Fruit fly (Drosophila melanogaster) whole organism, adult: ENCODE measurements around the gene ChLD3.

Source experiments
- CG11617 ChIP-seq: fragments of 200-800 bp; sonication (Bioruptor generic); optimal IDR thresholded peaks from 2 replicates; lab custom pipeline; 2017; ENCODE audit warnings: mild to moderate bottlenecking, missing biosample characterization, missing genetic modification reagents, missing genetic modification characterization
- CG33017 ChIP-seq: fragments of 200-800 bp; sonication (Bioruptor generic); optimal IDR thresholded peaks from 2 replicates; lab custom pipeline; 2018; ENCODE audit warnings: missing biosample characterization, mild to moderate bottlenecking, missing genetic modification characterization, moderate library complexity
- CG7045 ChIP-seq: fragments of 200-800 bp; sonication (Bioruptor generic); optimal IDR thresholded peaks from 2 replicates; lab custom pipeline; 2017; ENCODE audit warnings: missing biosample characterization, mild to moderate bottlenecking, missing genetic modification characterization
- Clk ChIP-seq: fragments of 200-800 bp; sonication (Bioruptor generic); optimal IDR thresholded peaks from 2 replicates; lab custom pipeline; 2017; ENCODE audit warnings: missing biosample characterization, missing genetic modification characterization
- Hr96 ChIP-seq: fragments of 200-800 bp; sonication (Bioruptor generic); optimal IDR thresholded peaks from 2 replicates; lab custom pipeline; 2016; ENCODE audit warnings: missing biosample characterization, missing genetic modification characterization
- ovo ChIP-seq: fragments of 200-800 bp; sonication (Bioruptor generic); optimal IDR thresholded peaks from 2 replicates; lab custom pipeline; 2016; ENCODE audit warnings: missing biosample characterization, missing genetic modification characterization
- pad ChIP-seq: fragments of 200-800 bp; sonication (Bioruptor generic); optimal IDR thresholded peaks from 3 replicates; lab custom pipeline; 2017; ENCODE audit warnings: missing biosample characterization, missing genetic modification characterization, mild to moderate bottlenecking, moderate library complexity, missing genetic modification reagents

DNA sequence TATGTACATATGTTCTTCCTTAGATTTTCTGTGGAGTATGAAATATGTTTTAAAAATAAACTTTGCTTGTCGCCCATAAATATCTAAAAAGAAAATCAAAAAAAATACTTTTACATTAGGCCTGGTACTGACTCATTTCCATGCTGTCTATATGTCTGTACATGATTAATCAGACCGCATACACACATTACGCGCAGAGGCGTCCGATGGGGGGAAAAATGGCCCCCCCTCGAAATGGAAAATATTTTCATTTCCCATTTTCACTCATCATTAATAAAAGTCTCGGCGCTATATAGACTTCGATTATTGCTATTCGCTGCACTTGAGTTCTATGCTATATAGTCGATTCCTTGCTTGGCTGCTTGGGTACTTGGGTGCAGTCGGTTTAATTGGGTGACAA, 23.2 kb downstream of the ChLD3 start:
- TF ChIP-seq Clk (GFP tag; lab: Kevin White, UChicago) = no peak
- no peak for TF ChIP-seq Hr96 (GFP tag; lab: Kevin White, UChicago)
- TF ChIP-seq ovo (GFP tag; lab: Kevin White, UChicago) = no peak
- TF ChIP-seq CG33017 (tag; lab: Kevin White, UChicago) = no peak
- TF ChIP-seq CG7045 = no peak
- no peak for TF ChIP-seq pad
- no peak for TF ChIP-seq CG11617 (GFP tag; lab: Kevin White, UChicago)
